Worm (Caenorhabditis elegans): Measurements from ENCODE around the gene clec-2.
A peak's percentile ranks its signal among the peaks of the same experiment; 100 is the strongest.

The clec-2 gene

ce11 chrII:2996721-2997120 lies 26.5 kb downstream of the clec-2 start, which contains the start of gene lido-8:
Gene lido-8, plus strand, starts transcription at chrII:2997021.
- TF ChIP-seq dmd-4 (tag; optimal IDR thresholded peaks at IDR 0.05; ENCODE audit: borderline replicate concordance), result no peak
- no peak for TF ChIP-seq unc-55 (GFP tag; optimal IDR thresholded peaks at IDR 0.05)
- no peak for TF ChIP-seq ref-2 (tag; optimal IDR thresholded peaks at IDR 0.05)
- TF ChIP-seq zip-5 (tag; optimal IDR thresholded peaks at IDR 0.05), result no peak
- no peak for TF ChIP-seq elt-2 (tag; optimal IDR thresholded peaks at IDR 0.05)
- TF ChIP-seq nhr-11 (tag; optimal IDR thresholded peaks at IDR 0.05), result no peak
- TF ChIP-seq ceh-34 (tag; optimal IDR thresholded peaks at IDR 0.05), result no peak
- TF ChIP-seq lim-6 (tag; optimal IDR thresholded peaks at IDR 0.05), result no peak
- TF ChIP-seq odd-2 (tag; optimal IDR thresholded peaks at IDR 0.05), result no peak
- no peak for TF ChIP-seq pha-4 (tag; optimal IDR thresholded peaks at IDR 0.05)
- no peak for TF ChIP-seq sdc-2 (tag; optimal IDR thresholded peaks at IDR 0.05)
- no peak for TF ChIP-seq ceh-48 (tag; optimal IDR thresholded peaks at IDR 0.05)
- no peak for TF ChIP-seq pros-1 (tag; optimal IDR thresholded peaks at IDR 0.05)
- TF ChIP-seq pqm-1 (tag; optimal IDR thresholded peaks at IDR 0.05), result no peak
- TF ChIP-seq syd-9 (tag; optimal IDR thresholded peaks at IDR 0.05), result no peak

- TF ChIP-seq gmeb-2 (tag; optimal IDR thresholded peaks at IDR 0.05), result no peak
- no peak for TF ChIP-seq unc-86 (tag; optimal IDR thresholded peaks at IDR 0.05)
- TF ChIP-seq pat-9 (tag; optimal IDR thresholded peaks at IDR 0.05), result peak; percentile 32
- TF ChIP-seq ceh-45 (GFP tag; IDR thresholded peaks at IDR 0.05), result no peak
- TF ChIP-seq unc-55 (GFP tag; optimal IDR thresholded peaks at IDR 0.05), result peak; percentile 98
- TF ChIP-seq rnt-1 (tag; optimal IDR thresholded peaks at IDR 0.05), result peak; percentile 23
- TF ChIP-seq syd-9 (tag; optimal IDR thresholded peaks at IDR 0.05), result no peak
- no peak for TF ChIP-seq pros-1 (tag; optimal IDR thresholded peaks at IDR 0.05)
- no peak for TF ChIP-seq hlh-30 (tag; optimal IDR thresholded peaks at IDR 0.05; ENCODE audit: insufficient read depth)
- no peak for TF ChIP-seq elt-4 (tag; optimal IDR thresholded peaks at IDR 0.05)
Measured at ce11 chrII:2994590-2995392, 28.4 kb downstream of the clec-2 start.

- TF ChIP-seq zip-5 (tag; optimal IDR thresholded peaks at IDR 0.05) (no peak), dmd-4 (tag; optimal IDR thresholded peaks at IDR 0.05; ENCODE audit: borderline replicate concordance) (no peak), ceh-31 (tag; optimal IDR thresholded peaks at IDR 0.05) (peak; percentile 51), pag-3 (tag; optimal IDR thresholded peaks at IDR 0.05; ENCODE audit: borderline replicate concordance) (no peak), ahr-1 (tag; optimal IDR thresholded peaks at IDR 0.05) (no peak), mec-3 (tag; optimal IDR thresholded peaks at IDR 0.05; ENCODE audit: borderline replicate concordance) (no peak), ceh-45 (GFP tag; IDR thresholded peaks at IDR 0.05) (no peak)
Measured at ce11 chrII:2992300-2992699, 30.9 kb downstream of the clec-2 start.

- no peak for TF ChIP-seq hlh-8 (tag; optimal IDR thresholded peaks at IDR 0.05)
- peak; percentile 35 for TF ChIP-seq ref-2 (tag; optimal IDR thresholded peaks at IDR 0.05)
- no peak for TF ChIP-seq pha-2 (tag; optimal IDR thresholded peaks at IDR 0.05)
- TF ChIP-seq ceh-14 (tag; optimal IDR thresholded peaks at IDR 0.05), result no peak
- no peak for TF ChIP-seq hlh-30 (tag; optimal IDR thresholded peaks at IDR 0.05; ENCODE audit: insufficient read depth)
- TF ChIP-seq ceh-2 (tag; optimal IDR thresholded peaks at IDR 0.05), result peak; percentile 42
- TF ChIP-seq tbx-7 (tag; optimal IDR thresholded peaks at IDR 0.05), result peak; percentile 50
- TF ChIP-seq ceh-18 (tag; optimal IDR thresholded peaks at IDR 0.05), result no peak
- no peak for TF ChIP-seq ceh-34 (tag; optimal IDR thresholded peaks at IDR 0.05)
- TF ChIP-seq zip-5 (tag; optimal IDR thresholded peaks at IDR 0.05), result peak; percentile 4
- TF ChIP-seq elt-2 (tag; optimal IDR thresholded peaks at IDR 0.05), result peak; percentile 18
- peak; percentile 2 for TF ChIP-seq ets-4 (tag; optimal IDR thresholded peaks at IDR 0.05)
- no peak for TF ChIP-seq nhr-232 (tag; optimal IDR thresholded peaks at IDR 0.05)
- TF ChIP-seq ceh-31 (tag; optimal IDR thresholded peaks at IDR 0.05), result peak; percentile 49
- no peak for TF ChIP-seq lin-11 (tag; optimal IDR thresholded peaks at IDR 0.05)
- TF ChIP-seq tbx-2 (tag; optimal IDR thresholded peaks at IDR 0.05), result peak; percentile 49
- peak; percentile 58 for TF ChIP-seq C08G9.2 (tag; optimal IDR thresholded peaks at IDR 0.05)
- peak; percentile 13 for TF ChIP-seq fax-1 (tag; optimal IDR thresholded peaks at IDR 0.05)
Measured at ce11 chrII:2991555-2992083, 31.6 kb downstream of the clec-2 start, which contains the start of gene K08A2.2. Gene K08A2.2, plus strand, starts transcription at chrII:2991605.
